Worm (Caenorhabditis elegans) whole organism, early embryonic: ENCODE data around the gene sre-27.

ENCODE experiments used
- ama-1 ChIP-seq: fragments of 150-350 bp; optimal IDR thresholded peaks from 2 replicates; lab custom pipeline; 2014
- ceh-36 ChIP-seq: sonication (generic microtip); optimal IDR thresholded peaks from 2 replicates; lab custom pipeline; 2016; ENCODE audit warnings: missing genetic modification characterization, inconsistent platforms, missing compliant biosample characterization
- ets-7 ChIP-seq: sonication (generic microtip); optimal IDR thresholded peaks from 2 replicates; lab custom pipeline; 2016; ENCODE audit warnings: missing genotype, missing genetic modification characterization, missing compliant biosample characterization
- pes-1 ChIP-seq: fragments of 200-800 bp; sonication (Bioruptor generic); IDR thresholded peaks from 2 replicates; pipeline ENCODE4 v1.3.6; 2022; ENCODE audit warnings: missing genetic modification reagents, missing genetic modification characterization, missing compliant biosample characterization
- scrt-1 ChIP-seq: fragments of 200-800 bp; sonication (Bioruptor generic); IDR thresholded peaks from 2 replicates; pipeline ENCODE4 v1.3.6; 2022; ENCODE audit warnings: missing genetic modification characterization, missing compliant biosample characterization

DNA sequence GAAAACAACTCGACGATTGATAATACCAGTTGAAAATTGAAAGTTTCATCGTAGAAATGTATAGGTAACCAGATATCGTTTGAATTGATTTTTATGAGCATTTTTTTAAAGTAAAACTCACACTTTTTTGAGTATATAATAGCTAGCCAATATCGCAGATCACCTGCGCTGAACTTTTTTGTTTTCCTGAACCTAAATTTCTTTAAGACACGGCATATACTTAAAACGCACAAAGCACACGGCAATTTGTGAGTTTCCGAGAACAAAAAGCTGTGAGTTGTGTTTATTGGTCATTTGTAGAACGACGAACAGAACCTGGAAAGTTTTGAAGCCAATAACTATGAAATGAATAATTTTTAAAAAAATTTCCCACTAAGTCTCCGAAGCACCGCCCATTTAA lies 15.6 kb downstream of the sre-27 start, which contains the start of gene sre-29:
- TF ChIP-seq ceh-36 (no peak), ama-1 (lab: Kevin White, UChicago) (no peak), pes-1 (GFP tag; lab: Robert Waterston, UW) (no peak), ets-7 (no peak), scrt-1 (no peak)
